Worm (Caenorhabditis elegans): Measurements from ENCODE around the gene lpr-6.

lpr-6 gene

DNA sequence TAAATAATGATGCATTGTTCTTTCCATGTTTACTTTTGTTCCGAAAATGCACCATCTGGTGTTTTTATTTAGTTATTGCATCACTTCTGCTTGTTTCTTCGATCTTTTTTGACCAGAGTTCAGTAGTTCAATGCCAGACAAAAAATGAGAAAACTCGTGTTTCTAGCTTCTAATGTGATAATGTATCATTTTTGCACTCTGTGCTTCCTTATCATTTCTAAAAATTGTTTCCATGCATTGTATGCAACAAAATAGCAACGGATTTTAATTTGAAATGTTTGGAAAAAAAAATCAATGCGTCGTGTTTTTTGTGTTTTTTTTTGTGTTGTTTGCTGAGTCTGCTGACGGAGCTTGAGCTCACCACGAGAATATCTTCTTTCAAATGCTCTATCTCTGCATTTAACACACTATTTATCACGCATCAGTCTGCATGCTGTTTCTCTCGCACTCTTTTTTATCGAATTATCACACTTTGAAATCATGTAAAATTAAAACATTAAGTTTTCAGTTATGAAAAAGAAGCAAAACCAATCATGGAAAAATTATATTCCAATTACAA lies 20.5 kb downstream of the lpr-6 start, which contains the start of gene sulp-7:
Gene sulp-7, plus strand, starts transcription at position 509 of the 559 bp plus-strand sequence.
- TF ChIP-seq elt-2 (tag; optimal IDR thresholded peaks at IDR 0.05) (peak; percentile 55), rnt-1 (tag; optimal IDR thresholded peaks at IDR 0.05) (peak; percentile 22), lir-3 (tag; optimal IDR thresholded peaks at IDR 0.05; ENCODE audit: poor library complexity) (no peak), nhr-20 (tag; optimal IDR thresholded peaks at IDR 0.05) (peak; percentile 2), fos-1 (tag; optimal IDR thresholded peaks at IDR 0.05) (no peak), nhr-71 (tag; optimal IDR thresholded peaks at IDR 0.05) (peak; percentile 35), unc-98 (GFP tag; IDR thresholded peaks at IDR 0.05) (no peak)

DNA sequence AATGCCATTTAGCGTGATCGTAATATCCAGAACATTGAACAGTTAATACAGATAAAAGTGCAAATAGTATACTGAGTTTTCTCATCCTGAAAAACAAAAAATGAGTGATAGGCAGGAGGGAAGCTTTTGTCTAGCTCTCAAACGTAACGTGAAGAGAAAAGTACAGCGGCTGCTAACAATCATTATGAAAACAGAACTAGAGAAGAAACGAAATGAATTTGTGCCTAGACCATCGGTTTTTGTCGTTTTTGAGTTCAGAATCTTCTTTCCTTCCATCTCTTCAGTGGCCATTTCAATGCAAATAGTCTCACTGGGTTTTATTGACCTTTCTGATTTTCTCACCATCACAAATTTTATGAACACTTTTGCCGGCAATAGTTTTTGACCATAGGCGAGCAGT lies 25.4 kb downstream of the lpr-6 start, which contains the start of gene W04G3.7:
Gene W04G3.7, minus strand, starts transcription at position 101 of the 400 bp plus-strand sequence.
- TF ChIP-seq snpc-4 (tag; optimal IDR thresholded peaks at IDR 0.05) (no peak), efl-1 (optimal IDR thresholded peaks at IDR 0.05) (no peak), efl-1 (GFP tag; optimal IDR thresholded peaks at IDR 0.05 in 1 of 2) (no peak), ceh-88 (GFP tag; IDR thresholded peaks at IDR 0.05) (no peak)

DNA sequence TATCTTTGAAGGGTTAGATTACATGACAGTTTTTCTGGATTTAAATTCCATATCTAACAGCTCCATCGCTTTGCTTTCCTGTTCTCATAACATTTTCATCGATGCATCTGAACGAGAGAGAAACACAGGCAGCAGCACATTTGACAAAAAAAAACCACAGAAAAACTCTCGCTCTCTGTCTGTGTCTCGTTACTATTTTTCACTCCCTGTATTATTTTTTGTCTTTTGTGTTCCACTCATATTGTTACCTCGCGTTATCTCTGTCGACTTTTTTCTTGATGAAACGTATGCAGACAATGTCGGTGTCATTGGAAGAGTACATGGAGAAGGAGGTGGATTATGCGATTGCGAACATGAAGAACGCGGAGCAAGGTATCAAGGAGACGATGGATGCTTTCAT lies 29.2 kb downstream of the lpr-6 start, which contains the start of gene W04G3.11:
Gene W04G3.11, plus strand, starts transcription at position 244 of the 400 bp plus-strand sequence.
- TF ChIP-seq lir-3 (tag; optimal IDR thresholded peaks at IDR 0.05; ENCODE audit: poor library complexity) (no peak), dsc-1 (tag; optimal IDR thresholded peaks at IDR 0.05) (no peak)

DNA sequence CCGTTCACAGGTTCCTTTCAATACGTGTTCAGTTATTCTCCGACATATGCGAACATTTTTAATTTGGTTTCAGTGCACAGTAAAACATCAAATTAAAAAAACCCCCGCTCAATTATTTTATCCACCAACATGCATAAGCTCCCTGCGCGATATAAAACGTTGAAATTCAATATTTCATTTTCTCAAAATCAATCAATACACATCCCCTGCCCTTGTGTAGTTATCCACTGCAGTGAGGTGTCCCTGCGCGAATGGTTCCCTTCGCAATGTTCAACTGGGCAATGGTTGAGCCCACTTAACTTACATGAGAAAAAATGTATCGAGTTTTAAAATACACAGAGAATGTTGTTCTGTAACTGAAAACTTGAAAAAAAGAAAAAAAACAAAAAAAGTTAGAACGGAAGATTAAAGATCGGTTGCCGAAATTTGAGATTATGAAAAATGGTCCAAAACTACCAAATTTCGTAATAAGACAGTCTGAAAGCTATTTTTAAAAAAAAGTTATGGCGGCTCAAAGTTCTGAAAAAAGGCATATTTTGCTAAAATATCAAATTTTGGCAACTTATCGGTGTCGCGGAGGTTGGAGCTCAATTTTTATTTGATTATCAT lies 34.3 kb downstream of the lpr-6 start:
- peak; percentile 99 for TF ChIP-seq nhr-19 (GFP tag; conservative IDR thresholded peaks at IDR 0.05)
- TF ChIP-seq snu-23 (GFP tag; optimal IDR thresholded peaks at IDR 0.05): peak; percentile 100
- TF ChIP-seq sup-37 (GFP tag; optimal IDR thresholded peaks at IDR 0.05): peak; percentile 97
- TF ChIP-seq lin-39 (tag; optimal IDR thresholded peaks at IDR 0.05): peak; percentile 100
- peak; percentile 99 for TF ChIP-seq lin-14 (GFP tag; optimal IDR thresholded peaks at IDR 0.05)
- TF ChIP-seq ceh-88 (GFP tag; IDR thresholded peaks at IDR 0.05): peak; percentile 98
- TF ChIP-seq nhr-76 (tag; optimal IDR thresholded peaks at IDR 0.05): peak; percentile 97
- peak; percentile 96 for TF ChIP-seq C04F5.9 (tag; optimal IDR thresholded peaks at IDR 0.05)
- peak; percentile 88 for TF ChIP-seq nhr-12 (tag; optimal IDR thresholded peaks at IDR 0.05)
- TF ChIP-seq vab-15 (tag; optimal IDR thresholded peaks at IDR 0.05): peak; percentile 84
- peak; percentile 100 for TF ChIP-seq tbx-2 (tag; optimal IDR thresholded peaks at IDR 0.05)
- TF ChIP-seq unc-62 (GFP tag; optimal IDR thresholded peaks at IDR 0.05): peak; percentile 85
- peak; percentile 99 for TF ChIP-seq nhr-84 (tag; optimal IDR thresholded peaks at IDR 0.05)
- peak; percentile 99 for TF ChIP-seq swsn-7 (tag; optimal IDR thresholded peaks at IDR 0.05)
- TF ChIP-seq ets-5 (GFP tag; IDR thresholded peaks at IDR 0.05): peak; percentile 98
- TF ChIP-seq unc-86 (tag; optimal IDR thresholded peaks at IDR 0.05): peak; percentile 99
- peak; percentile 83 to 94 for TF ChIP-seq lin-35 (GFP tag; optimal IDR thresholded peaks at IDR 0.05)
- TF ChIP-seq zag-1 (tag; optimal IDR thresholded peaks at IDR 0.05): peak; percentile 98
- TF ChIP-seq ceh-82 (tag; optimal IDR thresholded peaks at IDR 0.05): peak; percentile 99 to 100 (median 100)
- peak; percentile 34 for TF ChIP-seq hlh-4 (tag; optimal IDR thresholded peaks at IDR 0.05)
- peak; percentile 94 for TF ChIP-seq snpc-4 (tag; optimal IDR thresholded peaks at IDR 0.05)
- peak; percentile 98 for TF ChIP-seq lin-13 (GFP tag; optimal IDR thresholded peaks at IDR 0.05)
- peak; percentile 95 for TF ChIP-seq isw-1 (GFP tag; IDR thresholded peaks at IDR 0.05)
- peak; percentile 99 for TF ChIP-seq skn-1 (tag; optimal IDR thresholded peaks at IDR 0.05)
- peak; percentile 70 for TF ChIP-seq C34B4.2 (tag; optimal IDR thresholded peaks at IDR 0.05)
- no peak for TF ChIP-seq hlh-17 (GFP tag; optimal IDR thresholded peaks at IDR 0.05; ENCODE audit: borderline replicate concordance)
- peak; percentile 97 for TF ChIP-seq xbp-1 (tag; optimal IDR thresholded peaks at IDR 0.05)
- peak; percentile 3 for TF ChIP-seq lin-15B (tag; optimal IDR thresholded peaks at IDR 0.05)
- TF ChIP-seq nhr-71 (tag; optimal IDR thresholded peaks at IDR 0.05): peak; percentile 99
- TF ChIP-seq ama-1 (optimal IDR thresholded peaks at IDR 0.05): peak; percentile 57
- peak; percentile 96 for TF ChIP-seq fkh-4 (tag; optimal IDR thresholded peaks at IDR 0.05; ENCODE audit: borderline replicate concordance)
- peak; percentile 97 for TF ChIP-seq zip-4 (GFP tag; optimal IDR thresholded peaks at IDR 0.05)
- peak; percentile 99 for TF ChIP-seq egl-13 (tag; optimal IDR thresholded peaks at IDR 0.05)
- TF ChIP-seq Y116A8C.19 (tag; optimal IDR thresholded peaks at IDR 0.05; ENCODE audit: borderline replicate concordance): peak; percentile 26
- TF ChIP-seq pax-3 (tag; optimal IDR thresholded peaks at IDR 0.05): peak; percentile 97
- peak; percentile 69 for TF ChIP-seq nhr-28 (tag; optimal IDR thresholded peaks at IDR 0.05)
